Fruit fly (Drosophila melanogaster) whole organism, adult: ENCODE data around the gene wit.

Source experiments
- CG11617 ChIP-seq: fragments of 200-800 bp; sonication (Bioruptor generic); optimal IDR thresholded peaks from 2 replicates; lab custom pipeline; 2017; ENCODE audit warnings: mild to moderate bottlenecking, missing biosample characterization, missing genetic modification reagents, missing genetic modification characterization
- CG12768 ChIP-seq: fragments of 200-800 bp; sonication (Bioruptor generic); optimal IDR thresholded peaks from 2 replicates; lab custom pipeline; 2017; ENCODE audit warnings: missing biosample characterization, missing genetic modification characterization, mild to moderate bottlenecking, moderate library complexity, missing genetic modification reagents
- CG14711 ChIP-seq: fragments of 200-800 bp; sonication (Bioruptor generic); optimal IDR thresholded peaks from 2 replicates; lab custom pipeline; 2018; ENCODE audit warnings: missing biosample characterization, mild to moderate bottlenecking, missing genetic modification characterization, moderate library complexity
- CG1620 ChIP-seq: fragments of 200-800 bp; sonication (Bioruptor generic); optimal IDR thresholded peaks from 2 replicates; lab custom pipeline; 2016; ENCODE audit warnings: missing biosample characterization, missing genetic modification characterization
- CG33017 ChIP-seq: fragments of 200-800 bp; sonication (Bioruptor generic); optimal IDR thresholded peaks from 2 replicates; lab custom pipeline; 2018; ENCODE audit warnings: missing biosample characterization, mild to moderate bottlenecking, missing genetic modification characterization, moderate library complexity
- CG5204 ChIP-seq: fragments of 200-800 bp; sonication (Bioruptor generic); optimal IDR thresholded peaks from 2 replicates; lab custom pipeline; 2016; ENCODE audit warnings: missing biosample characterization, missing genetic modification characterization
- CG7045 ChIP-seq: fragments of 200-800 bp; sonication (Bioruptor generic); optimal IDR thresholded peaks from 2 replicates; lab custom pipeline; 2017; ENCODE audit warnings: missing biosample characterization, mild to moderate bottlenecking, missing genetic modification characterization
- CG7101 ChIP-seq: fragments of 200-800 bp; sonication (Bioruptor generic); optimal IDR thresholded peaks from 2 replicates; lab custom pipeline; 2018; ENCODE audit warnings: missing biosample characterization, mild to moderate bottlenecking, missing genetic modification characterization, moderate library complexity
- Crg-1 ChIP-seq: fragments of 200-800 bp; sonication (Bioruptor generic); optimal IDR thresholded peaks from 2 replicates; lab custom pipeline; 2016; ENCODE audit warnings: missing biosample characterization, missing genetic modification characterization
- Hr96 ChIP-seq: fragments of 200-800 bp; sonication (Bioruptor generic); optimal IDR thresholded peaks from 2 replicates; lab custom pipeline; 2016; ENCODE audit warnings: missing biosample characterization, missing genetic modification characterization
- Mnt ChIP-seq: fragments of 200-800 bp; sonication (Bioruptor generic); optimal IDR thresholded peaks from 2 replicates; lab custom pipeline; 2016; ENCODE audit warnings: missing biosample characterization, mild to moderate bottlenecking, missing genetic modification characterization
- bab1 ChIP-seq: fragments of 200-800 bp; sonication (Bioruptor generic); optimal IDR thresholded peaks from 3 replicates; lab custom pipeline; 2019; ENCODE audit warnings: missing biosample characterization, mild to moderate bottlenecking, missing genetic modification characterization, moderate library complexity
- cic ChIP-seq: fragments of 200-800 bp; sonication (Bioruptor generic); optimal IDR thresholded peaks from 2 replicates; lab custom pipeline; 2017; ENCODE audit warnings: missing biosample characterization, mild to moderate bottlenecking, missing genetic modification characterization, moderate library complexity
- cnc ChIP-seq, 2 experiments: fragments of >200 bp; optimal IDR thresholded peaks; 2 replicates each; lab custom pipeline; 2017
- kay ChIP-seq: fragments of 200-800 bp; sonication (Bioruptor generic); peaks from one replicate; lab custom pipeline; 2016; ENCODE audit warnings: missing biosample characterization, missing genetic modification characterization, borderline replicate concordance
- ovo ChIP-seq: fragments of 200-800 bp; sonication (Bioruptor generic); optimal IDR thresholded peaks from 2 replicates; lab custom pipeline; 2016; ENCODE audit warnings: missing biosample characterization, missing genetic modification characterization
- pad ChIP-seq: fragments of 200-800 bp; sonication (Bioruptor generic); optimal IDR thresholded peaks from 3 replicates; lab custom pipeline; 2017; ENCODE audit warnings: missing biosample characterization, missing genetic modification characterization, mild to moderate bottlenecking, moderate library complexity, missing genetic modification reagents
- tj ChIP-seq: fragments of 200-800 bp; sonication (Bioruptor generic); optimal IDR thresholded peaks from 3 replicates; lab custom pipeline; 2017; ENCODE audit warnings: missing biosample characterization, mild to moderate bottlenecking, missing genetic modification characterization, moderate library complexity
- toe ChIP-seq: fragments of 200-800 bp; sonication (Bioruptor generic); optimal IDR thresholded peaks from 2 replicates; lab custom pipeline; 2016; ENCODE audit warnings: missing biosample characterization, missing genetic modification characterization

The wit gene

DNA sequence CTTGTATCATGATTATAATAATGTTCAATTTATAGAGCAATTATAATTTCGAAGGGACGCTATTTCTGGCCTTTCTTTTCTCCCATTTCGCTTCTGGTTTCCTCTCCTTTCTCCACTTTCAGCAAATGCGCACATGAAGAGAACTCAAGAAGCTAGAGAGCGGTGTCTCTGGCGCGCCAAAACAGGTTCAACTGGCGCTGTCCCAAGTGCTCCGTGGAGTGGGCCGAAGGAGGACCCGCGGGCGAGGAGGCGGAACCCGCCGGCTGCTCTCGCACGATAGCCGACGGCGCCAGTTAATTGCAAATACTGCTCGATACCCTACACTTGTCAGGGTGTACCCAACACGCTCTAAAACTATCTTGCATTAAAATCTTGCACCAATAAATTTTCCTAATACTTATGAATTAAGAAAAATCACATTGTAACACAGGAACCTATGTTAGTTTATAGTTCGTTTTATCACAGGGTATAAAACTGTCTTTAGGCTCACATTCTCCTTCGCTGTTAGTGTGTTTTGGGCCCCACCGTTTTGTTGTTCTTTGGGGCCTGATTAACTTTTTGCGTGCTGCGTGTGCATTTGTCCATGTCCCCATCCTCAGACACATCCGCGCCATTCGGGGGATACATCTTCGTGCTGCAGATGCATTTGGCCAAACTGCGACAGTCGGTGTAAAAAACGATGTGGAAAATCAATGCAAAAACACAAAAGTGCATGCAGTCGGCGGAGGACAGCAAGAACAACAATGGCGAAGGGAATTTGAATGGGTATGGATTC lies 1.1 kb downstream of the wit start:
- peak; percentile 26 for TF ChIP-seq kay (GFP tag; lab: Kevin White, UChicago)
- peak; percentile 17 for TF ChIP-seq tj
- no peak for TF ChIP-seq CG11617 (GFP tag; lab: Kevin White, UChicago)
- TF ChIP-seq bab1 (GFP tag; lab: Kevin White, UChicago): peak; percentile 47
- no peak for TF ChIP-seq CG7045 (GFP tag; lab: Kevin White, UChicago)
- TF ChIP-seq pad (GFP tag; lab: Kevin White, UChicago): no peak
- TF ChIP-seq cic (GFP tag; lab: Kevin White, UChicago): peak; percentile 1
- TF ChIP-seq CG14711 (tag; lab: Kevin White, UChicago): peak; percentile 76
- TF ChIP-seq Hr96 (GFP tag; lab: Kevin White, UChicago): peak; percentile 19
- no peak for TF ChIP-seq ovo
- no peak for TF ChIP-seq Crg-1 (GFP tag; lab: Kevin White, UChicago)
- TF ChIP-seq CG33017 (tag; lab: Kevin White, UChicago): peak; percentile 81
- TF ChIP-seq CG7101 (tag; lab: Kevin White, UChicago): peak; percentile 82
- peak; percentile 74 for TF ChIP-seq CG12768 (GFP tag; lab: Kevin White, UChicago)

DNA sequence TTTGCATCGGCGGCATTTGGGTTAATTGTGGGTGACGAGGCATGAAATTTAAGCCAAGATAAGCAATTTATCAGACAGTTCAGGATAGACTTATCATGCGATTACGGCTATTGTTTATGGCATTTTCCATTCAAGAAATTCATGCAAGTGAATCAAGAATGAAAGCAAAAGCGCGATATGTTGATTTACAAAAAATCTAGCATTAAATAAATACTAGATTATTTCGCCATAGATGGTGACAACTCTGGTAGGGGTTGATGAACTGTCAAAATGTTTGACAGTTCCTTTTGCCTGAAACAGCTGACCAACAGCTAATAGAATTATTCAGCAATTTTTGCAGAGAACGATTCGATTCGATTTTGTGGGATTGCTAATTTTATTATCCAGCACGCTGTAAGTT lies 2.4 kb downstream of the wit start, which contains the start of gene CG32259:
Gene CG32259, plus strand, starts transcription at position 301 of the 400 bp plus-strand sequence.
- TF ChIP-seq pad (GFP tag; lab: Kevin White, UChicago): no peak
- TF ChIP-seq tj: peak; percentile 83
- peak; percentile 42 for TF ChIP-seq CG14711 (tag; lab: Kevin White, UChicago)
- TF ChIP-seq ovo: no peak
- TF ChIP-seq CG7101 (tag; lab: Kevin White, UChicago): no peak
- peak; percentile 33 for TF ChIP-seq kay (GFP tag; lab: Kevin White, UChicago)
- no peak for TF ChIP-seq toe

DNA sequence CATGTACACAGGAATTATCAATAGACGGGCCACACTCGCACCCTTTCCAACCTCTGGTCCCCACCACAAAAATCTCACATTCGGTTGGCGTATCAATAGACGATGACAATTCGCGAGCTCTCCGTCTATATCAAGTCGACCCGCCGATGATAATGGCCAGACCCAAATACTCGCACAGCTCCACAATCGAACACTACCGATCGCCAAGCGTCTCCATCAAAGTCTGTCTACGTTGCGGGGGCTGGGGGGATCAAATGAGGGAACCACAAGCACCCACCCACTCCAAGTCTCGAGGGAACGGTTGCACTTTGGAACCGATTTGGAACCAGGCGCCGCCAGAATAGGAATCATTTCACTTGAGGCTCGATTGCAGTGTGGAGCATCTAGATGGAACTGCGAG lies 3.1 kb downstream of the wit start:
- TF ChIP-seq Mnt (GFP tag; lab: Kevin White, UChicago): peak; percentile 61
- TF ChIP-seq CG1620 (GFP tag; lab: Kevin White, UChicago): no peak
- TF ChIP-seq ovo: no peak
- TF ChIP-seq Hr96 (GFP tag; lab: Kevin White, UChicago): peak; percentile 26
- no peak for TF ChIP-seq Crg-1 (GFP tag; lab: Kevin White, UChicago)
- no peak for TF ChIP-seq CG11617 (GFP tag; lab: Kevin White, UChicago)
- TF ChIP-seq toe: peak; percentile 0
- no peak for TF ChIP-seq CG7101 (tag; lab: Kevin White, UChicago)
- TF ChIP-seq bab1 (GFP tag; lab: Kevin White, UChicago): no peak
- peak; percentile 82 for TF ChIP-seq kay (GFP tag; lab: Kevin White, UChicago)
- TF ChIP-seq CG12768 (GFP tag; lab: Kevin White, UChicago): peak; percentile 83
- TF ChIP-seq cic (GFP tag; lab: Kevin White, UChicago): peak; percentile 88
- no peak for TF ChIP-seq CG7045 (GFP tag; lab: Kevin White, UChicago)
- TF ChIP-seq tj: no peak
- TF ChIP-seq cnc (optimal IDR thresholded peaks at IDR 0.05; lab: Kevin White, UChicago): no peak

dm6 chr3L:4061921-4062474 lies 9.5 kb downstream of the wit start, which contains the start of gene dib:
TSS of gene dib (plus strand) at chr3L:4062292.
- TF ChIP-seq ovo (no peak), CG33017 (tag; lab: Kevin White, UChicago) (no peak), kay (GFP tag; lab: Kevin White, UChicago) (no peak), bab1 (GFP tag; lab: Kevin White, UChicago) (peak; percentile 47), cnc (optimal IDR thresholded peaks at IDR 0.05; lab: Kevin White, UChicago) (no peak), Crg-1 (GFP tag; lab: Kevin White, UChicago) (no peak), Hr96 (GFP tag; lab: Kevin White, UChicago) (no peak), CG14711 (tag; lab: Kevin White, UChicago) (no peak), tj (peak; percentile 91), CG7045 (GFP tag; lab: Kevin White, UChicago) (no peak), CG1620 (GFP tag; lab: Kevin White, UChicago) (no peak), pad (GFP tag; lab: Kevin White, UChicago) (peak; percentile 73), cic (GFP tag; lab: Kevin White, UChicago) (no peak), toe (no peak), CG7101 (tag; lab: Kevin White, UChicago) (no peak)

dm6 chr3L:4059293-4059820 lies 12.2 kb downstream of the wit start, which contains the start of gene Ugt305A1:
TSS of gene Ugt305A1 (plus strand) at chr3L:4059770.
- TF ChIP-seq toe (no peak), CG7101 (tag; lab: Kevin White, UChicago) (peak; percentile 6), Crg-1 (GFP tag; lab: Kevin White, UChicago) (no peak), CG11617 (GFP tag; lab: Kevin White, UChicago) (no peak), cic (GFP tag; lab: Kevin White, UChicago) (no peak), CG5204 (GFP tag; lab: Kevin White, UChicago) (peak; percentile 30), kay (GFP tag; lab: Kevin White, UChicago) (no peak)

- no peak for TF ChIP-seq Mnt (GFP tag; lab: Kevin White, UChicago)
- TF ChIP-seq CG5204 (GFP tag; lab: Kevin White, UChicago): no peak
- no peak for TF ChIP-seq tj
These were observed 14.7 kb downstream of the wit start for dm6 chr3L:4056812-4057211.
